Fruit fly (Drosophila melanogaster): ENCODE data around the gene sgg.

sgg gene

dm6 chrX:2708156-2708734, 74.5 kb downstream of the sgg start, which contains the start of gene CG2681 (continued):
- TF ChIP-seq CG3726 (GFP tag; IDR thresholded peaks at IDR 0.05) (0 out of 3 replicates have a peak, but pooled peaks have one; percentile 37), CG9437 (GFP tag; optimal IDR thresholded peaks at IDR 0.05) (peak; percentile 28), CG32767 (GFP tag; IDR thresholded peaks at IDR 0.05) (peak; percentile 23; the same call in 1 of the 2 replicates), pan (optimal IDR thresholded peaks at IDR 0.05) (no peak), pan (GFP tag; optimal IDR thresholded peaks at IDR 0.05 in 1 of 2, IDR thresholded peaks at IDR 0.05 in 1 of 2) (peak in 1 of 2 experiments; percentile 67), Pdp1 (GFP tag; optimal IDR thresholded peaks at IDR 0.05) (peak; percentile 23 to 50), CG14050 (GFP tag; IDR thresholded peaks at IDR 0.05) (peak; percentile 27; the same call in 1 of the 3 replicates), CG10366 (GFP tag; IDR thresholded peaks at IDR 0.05) (peak; percentile 54), CG11696 (GFP tag; IDR thresholded peaks at IDR 0.05) (0 out of 2 replicates have a peak, but pooled peaks have one; percentile 16), sob (GFP tag; IDR thresholded peaks at IDR 0.05) (peak; percentile 48), CG32772 (GFP tag; IDR thresholded peaks at IDR 0.05) (peak; percentile 43), B-H1 (GFP tag; IDR thresholded peaks at IDR 0.05) (peak; percentile 14; the same call in 1 of the 3 replicates), her (GFP tag; optimal IDR thresholded peaks at IDR 0.05) (peak; percentile 15), CG34422 (GFP tag; IDR thresholded peaks at IDR 0.05) (peak; percentile 14; the same call in 1 of the 3 replicates), NFAT (GFP tag; IDR thresholded peaks at IDR 0.05) (peak; percentile 62; the same call in 1 of the 2 replicates), hkb (optimal IDR thresholded peaks at IDR 0.05) (no peak), hkb (GFP tag; IDR thresholded peaks at IDR 0.05) (peak; percentile 50), CG6813 (GFP tag; optimal IDR thresholded peaks at IDR 0.05) (no peak), CG8944 (GFP tag; optimal IDR thresholded peaks at IDR 0.05) (peak; percentile 14), CG12659 (GFP tag; optimal IDR thresholded peaks at IDR 0.05) (peak; percentile 29), sens-2 (GFP tag; IDR thresholded peaks at IDR 0.05) (0 out of 2 replicates have a peak, but pooled peaks have one; percentile 12), CG11456 (GFP tag; IDR thresholded peaks at IDR 0.05) (peak; percentile 80), Hmx (GFP tag; optimal IDR thresholded peaks at IDR 0.05) (no peak), ci (GFP tag; IDR thresholded peaks at IDR 0.05) (peak; percentile 75), pho (GFP tag; optimal IDR thresholded peaks at IDR 0.05) (peak; percentile 3), fd96Cb (tag; optimal IDR thresholded peaks at IDR 0.05) (peak; percentile 18), pum (GFP tag; optimal IDR thresholded peaks at IDR 0.05) (no peak), CkIIα-i1 (GFP tag; IDR thresholded peaks at IDR 0.05) (no peak), CG33557 (GFP tag; optimal IDR thresholded peaks at IDR 0.05) (no peak), CG18599 (GFP tag; optimal IDR thresholded peaks at IDR 0.05) (no peak), unpg (GFP tag; optimal IDR thresholded peaks at IDR 0.05) (peak; percentile 2), CG2129 (GFP tag; IDR thresholded peaks at IDR 0.05; ENCODE audit: partially characterized antibody) (no peak), cwo (GFP tag; optimal IDR thresholded peaks at IDR 0.05) (no peak), dpn (GFP tag; optimal IDR thresholded peaks at IDR 0.05) (peak; percentile 22 to 37), Ets65A (GFP tag) (peak; percentile 94), CG13123 (GFP tag; optimal IDR thresholded peaks at IDR 0.05) (no peak), phol (tag; optimal IDR thresholded peaks at IDR 0.05) (no peak), CG16863 (GFP tag; optimal IDR thresholded peaks at IDR 0.05) (peak; percentile 17), Stat92E (GFP tag; optimal IDR thresholded peaks at IDR 0.05) (no peak), ac (GFP tag; optimal IDR thresholded peaks at IDR 0.05) (no peak), lilli (GFP tag; optimal IDR thresholded peaks at IDR 0.05) (peak; percentile 43), CG1603 (tag; optimal IDR thresholded peaks at IDR 0.05) (peak; percentile 50), seq (GFP tag; IDR thresholded peaks at IDR 0.05) (0 out of 2 replicates have a peak, but pooled peaks have one; percentile 40), Dek (tag; optimal IDR thresholded peaks at IDR 0.05) (no peak), Aef1 (GFP tag; IDR thresholded peaks at IDR 0.05) (peak; percentile 43; the same call in 1 of the 3 replicates), CG7372 (GFP tag; IDR thresholded peaks at IDR 0.05) (peak; percentile 29; the same call in 1 of the 2 replicates), Mes4 (GFP tag; optimal IDR thresholded peaks at IDR 0.05) (no peak), Rfx (GFP tag; IDR thresholded peaks at IDR 0.05) (peak; percentile 72), vnd (GFP tag; IDR thresholded peaks at IDR 0.05; ENCODE audit: partially characterized antibody) (no peak), Meics (GFP tag; optimal IDR thresholded peaks at IDR 0.05) (peak; percentile 21)

All from whole organism, embryonic.